Fruit fly (Drosophila melanogaster): Measurements from ENCODE around the gene Myc.

DNA sequence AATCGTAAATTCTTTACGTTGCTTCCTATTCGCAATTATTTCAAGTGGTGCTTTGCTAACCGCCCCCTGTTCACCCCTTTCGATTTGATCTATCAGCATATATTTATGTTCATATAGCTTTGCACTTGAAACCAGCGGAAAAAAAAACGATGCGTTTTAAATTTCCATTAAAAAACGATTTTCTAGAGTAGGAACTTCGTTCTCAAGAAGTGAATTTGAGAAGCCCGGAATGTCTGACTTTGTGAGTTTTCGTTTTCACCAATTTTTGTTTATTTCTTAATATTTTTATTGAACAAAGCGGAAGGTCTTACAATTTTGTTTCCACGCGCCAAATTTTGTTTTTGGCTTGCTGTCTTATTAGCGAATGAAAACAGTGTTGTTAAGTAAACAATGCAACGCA is 10.5 kb upstream of the Myc start:
- TF ChIP-seq Dad (GFP tag; optimal IDR thresholded peaks at IDR 0.05), result no peak
- TF ChIP-seq pzg (GFP tag; optimal IDR thresholded peaks at IDR 0.05), result no peak
- no peak for TF ChIP-seq Opbp (GFP tag; IDR thresholded peaks at IDR 0.05; ENCODE audit: partially characterized antibody)
- TF ChIP-seq CkIIα-i1 (GFP tag; IDR thresholded peaks at IDR 0.05), result no peak
